Fruit fly (Drosophila melanogaster) Kc167 (cell line): Measurements from ENCODE around the gene CG34250.

Source experiments
- Myc ChIP-seq: fragments of >200 bp; optimal IDR thresholded peaks from 2 replicates; lab custom pipeline; 2017; ENCODE audit warnings: missing external identifiers
- Sin3A ChIP-seq: fragments of >200 bp; optimal IDR thresholded peaks from 2 replicates; lab custom pipeline; 2018; ENCODE audit warnings: missing external identifiers
- h ChIP-seq: fragments of >200 bp; optimal IDR thresholded peaks from 3 replicates; lab custom pipeline; 2018; ENCODE audit warnings: missing external identifiers
- psq ChIP-seq: fragments of >200 bp; optimal IDR thresholded peaks from 2 replicates; lab custom pipeline; 2017; ENCODE audit warnings: missing external identifiers

DNA sequence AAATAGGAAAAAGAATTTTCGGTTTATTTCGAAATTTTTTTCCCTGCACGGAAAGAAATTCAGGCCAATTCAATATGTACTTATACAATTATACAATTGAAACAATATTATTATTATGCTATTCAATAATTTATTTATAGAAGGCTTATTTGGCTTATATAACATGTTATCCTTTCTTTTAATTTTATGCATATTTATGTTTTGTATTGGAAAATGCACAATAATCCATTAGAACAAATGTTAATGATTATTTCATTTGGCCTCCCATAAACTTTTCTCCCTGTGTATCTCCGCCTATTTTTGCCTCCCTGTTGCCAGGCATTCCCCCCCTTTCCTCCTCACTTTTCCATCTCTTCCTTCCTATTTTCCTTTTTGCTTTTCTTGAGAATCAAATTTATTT is 28.1 kb upstream of the CG34250 start:
- no peak for TF ChIP-seq h
- TF ChIP-seq Myc, result no peak
- no peak for TF ChIP-seq Sin3A (lab: Kevin White, UChicago)
- TF ChIP-seq psq (lab: Kevin White, UChicago), result no peak
